Fruit fly (Drosophila melanogaster) whole organism, prepupa: Measurements from ENCODE around the gene Clbn.

Source experiments
- Blimp-1 ChIP-seq: fragments of 200-800 bp; sonication (Bioruptor generic); optimal IDR thresholded peaks from 3 replicates; lab custom pipeline; 2017; ENCODE audit warnings: missing biosample characterization, missing genetic modification characterization, mild to moderate bottlenecking, moderate library complexity, missing genetic modification reagents
- CG10631 ChIP-seq: fragments of 200-800 bp; sonication (Bioruptor generic); optimal IDR thresholded peaks from 2 replicates; lab custom pipeline; 2016; ENCODE audit warnings: missing biosample characterization, missing genetic modification characterization
- CG10669 ChIP-seq: fragments of 200-800 bp; sonication (Bioruptor generic); optimal IDR thresholded peaks from 3 replicates; lab custom pipeline; 2018; ENCODE audit warnings: missing biosample characterization, mild to moderate bottlenecking, missing genetic modification characterization, moderate library complexity
- CG16779 ChIP-seq: fragments of 200-800 bp; sonication (Bioruptor generic); optimal IDR thresholded peaks from 3 replicates; lab custom pipeline; 2017; ENCODE audit warnings: missing biosample characterization, mild to moderate bottlenecking, missing genetic modification characterization
- CG6854 ChIP-seq: fragments of 200-800 bp; sonication (Bioruptor generic); optimal IDR thresholded peaks from 2 replicates; lab custom pipeline; 2017; ENCODE audit warnings: missing biosample characterization, mild to moderate bottlenecking, missing genetic modification characterization
- Gug ChIP-seq: fragments of 200-800 bp; sonication (Bioruptor generic); IDR thresholded peaks from 2 replicates; pipeline ENCODE4 v1.3.6; 2022; ENCODE audit warnings: missing biosample characterization, missing genetic modification characterization
- Hr4 ChIP-seq: fragments of 200-800 bp; sonication (Bioruptor generic); optimal IDR thresholded peaks from 3 replicates; lab custom pipeline; 2016; ENCODE audit warnings: missing biosample characterization, missing genetic modification characterization
- OdsH ChIP-seq: fragments of 200-800 bp; sonication (Bioruptor generic); optimal IDR thresholded peaks from 3 replicates; lab custom pipeline; 2016; ENCODE audit warnings: missing biosample characterization, missing genetic modification characterization
- Sox14 ChIP-seq: fragments of 200-800 bp; sonication (Bioruptor generic); optimal IDR thresholded peaks from 3 replicates; lab custom pipeline; 2016; ENCODE audit warnings: missing biosample characterization, missing genetic modification characterization
- Sox15 ChIP-seq: fragments of 200-800 bp; sonication (Bioruptor generic); optimal IDR thresholded peaks from 3 replicates; lab custom pipeline; 2016; ENCODE audit warnings: missing biosample characterization, missing genetic modification characterization
- fd85E ChIP-seq: fragments of 200-800 bp; sonication (Bioruptor generic); optimal IDR thresholded peaks from 3 replicates; lab custom pipeline; 2016; ENCODE audit warnings: missing biosample characterization, missing genetic modification characterization
- net ChIP-seq: fragments of 200-800 bp; sonication (Bioruptor generic); optimal IDR thresholded peaks from 3 replicates; lab custom pipeline; 2016; ENCODE audit warnings: missing biosample characterization, missing genetic modification characterization
- svp ChIP-seq: fragments of 200-800 bp; sonication (Bioruptor generic); peaks from one replicate; lab custom pipeline; 2016; ENCODE audit warnings: missing biosample characterization, missing genetic modification characterization

DNA sequence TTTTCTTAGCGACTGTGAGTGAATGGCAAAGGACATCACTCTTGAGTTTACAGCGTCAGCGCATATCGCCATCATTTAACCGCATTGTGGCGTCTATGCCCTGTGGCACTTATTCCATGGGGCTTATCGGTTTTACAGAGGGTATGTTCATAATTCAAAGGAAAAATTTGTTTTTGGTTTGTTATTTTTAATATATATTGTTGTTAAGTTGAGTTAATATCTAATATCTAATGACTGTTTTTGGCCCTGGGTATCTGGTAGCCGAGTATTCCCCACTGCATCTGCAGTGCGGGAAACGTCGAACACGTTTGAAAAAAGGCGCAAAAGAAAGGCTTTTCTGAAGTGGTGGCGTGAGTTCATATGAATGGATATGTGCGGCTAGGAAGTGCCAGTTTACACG is 51.2 kb downstream of the Clbn start:
- TF ChIP-seq svp (GFP tag; lab: Kevin White, UChicago) (peak; percentile 89), Blimp-1 (GFP tag; lab: Kevin White, UChicago) (peak; percentile 48), Sox14 (GFP tag; lab: Kevin White, UChicago) (peak; percentile 80), OdsH (peak; percentile 82), CG6854 (no peak), net (GFP tag; lab: Kevin White, UChicago) (peak; percentile 72), Hr4 (GFP tag; lab: Kevin White, UChicago) (peak; percentile 56), CG10631 (GFP tag; lab: Kevin White, UChicago) (peak; percentile 70), CG10669 (GFP tag; lab: Kevin White, UChicago) (peak; percentile 79), CG16779 (no peak), Gug (GFP tag; lab: Robert Waterston, UW) (no peak), fd85E (no peak), Sox15 (peak; percentile 70)
